Worm (Caenorhabditis elegans) whole organism, young adult: ENCODE data around the gene lgc-7.

Experiments used
- F10E7.11 ChIP-seq: sonication (generic microtip); optimal IDR thresholded peaks from 2 replicates; lab custom pipeline; 2017; ENCODE audit warnings: mild to moderate bottlenecking, missing genetic modification characterization, moderate library complexity, missing compliant biosample characterization
- F23B12.7 ChIP-seq: sonication (generic microtip); optimal IDR thresholded peaks from 2 replicates; lab custom pipeline; 2017; ENCODE audit warnings: missing genetic modification characterization, mild to moderate bottlenecking, missing compliant biosample characterization, antibody characterized with exemption, moderate library complexity; ENCODE audit not compliant: insufficient read depth
- F37B4.10 ChIP-seq: fragments of 200-800 bp; sonication (Bioruptor generic); IDR thresholded peaks from 2 replicates; pipeline ENCODE4 v1.3.6; 2022; ENCODE audit warnings: missing genetic modification characterization, missing compliant biosample characterization
- F49E8.2 ChIP-seq: sonication (generic microtip); optimal IDR thresholded peaks from 3 replicates; lab custom pipeline; 2017; ENCODE audit warnings: missing genetic modification characterization, mild to moderate bottlenecking, missing compliant biosample characterization, antibody characterized with exemption, moderate library complexity; ENCODE audit not compliant: insufficient read depth
- F52B5.7 ChIP-seq: sonication (generic microtip); optimal IDR thresholded peaks from 2 replicates; lab custom pipeline; 2016; ENCODE audit warnings: mild to moderate bottlenecking, missing genetic modification characterization, missing compliant biosample characterization
- F55B11.4 ChIP-seq: sonication (generic microtip); optimal IDR thresholded peaks from 2 replicates; lab custom pipeline; 2016; ENCODE audit warnings: missing compliant biosample characterization, missing genetic modification characterization, borderline replicate concordance; ENCODE audit not compliant: insufficient read depth
- F57C9.4 ChIP-seq: sonication (generic microtip); optimal IDR thresholded peaks from 2 replicates; lab custom pipeline; 2017; ENCODE audit warnings: mild to moderate bottlenecking, missing genetic modification characterization, missing compliant biosample characterization
- K11D2.4 ChIP-seq: fragments of 200-800 bp; sonication (Bioruptor generic); IDR thresholded peaks from 2 replicates; pipeline ENCODE4 v1.3.6; 2022; ENCODE audit warnings: missing genetic modification reagents, missing genetic modification characterization, missing compliant biosample characterization
- K12H6.12 ChIP-seq: fragments of 200-800 bp; sonication (Bioruptor generic); optimal IDR thresholded peaks from 2 replicates; lab custom pipeline; 2018; ENCODE audit warnings: mild to moderate bottlenecking, missing genetic modification characterization, missing compliant biosample characterization
- ama-1 ChIP-seq, 3 experiments: fragments of 150-350 bp in 1 of 3; sonication (generic microtip) in 2 of 3; optimal IDR thresholded peaks; 2 replicates each; lab custom pipeline; 2014 to 2018; ENCODE audit warnings: missing biosample characterization in 2 of 3, missing genetic modification characterization in 2 of 3, missing genetic modification reagents in 2 of 3
- attf-6 ChIP-seq: fragments of 200-800 bp; sonication (Bioruptor generic); IDR thresholded peaks from 2 replicates; pipeline ENCODE4 v1.3.6; 2022; ENCODE audit warnings: missing genetic modification reagents, missing genetic modification characterization, missing compliant biosample characterization
- ceh-91 ChIP-seq: fragments of 200-800 bp; sonication (Bioruptor generic); IDR thresholded peaks from 2 replicates; pipeline ENCODE4 v1.3.6; 2022; ENCODE audit warnings: missing genetic modification reagents, missing genetic modification characterization, missing compliant biosample characterization
- chd-7 ChIP-seq: sonication (generic microtip); optimal IDR thresholded peaks from 2 replicates; lab custom pipeline; 2016; ENCODE audit warnings: mild to moderate bottlenecking, missing genetic modification characterization, moderate library complexity, missing compliant biosample characterization
- dox-1 ChIP-seq: fragments of 200-800 bp; sonication (Bioruptor generic); IDR thresholded peaks from 2 replicates; pipeline ENCODE4 v1.3.6; 2022; ENCODE audit warnings: missing genetic modification reagents, missing genetic modification characterization, missing compliant biosample characterization
- efl-1 ChIP-seq: fragments of 150-350 bp; optimal IDR thresholded peaks from 2 replicates; lab custom pipeline; 2014; ENCODE audit warnings: missing biosample characterization, missing genetic modification reagents, missing genetic modification characterization
- egl-18 ChIP-seq: fragments of 200-800 bp; sonication (Bioruptor generic); IDR thresholded peaks from 2 replicates; pipeline ENCODE4 v1.3.6; 2022; ENCODE audit warnings: missing genetic modification reagents, missing genetic modification characterization, missing compliant biosample characterization
- egl-44 ChIP-seq: fragments of 200-800 bp; sonication (Bioruptor generic); IDR thresholded peaks from 2 replicates; pipeline ENCODE4 v1.3.6; 2022; ENCODE audit warnings: missing genetic modification reagents, missing genetic modification characterization, missing compliant biosample characterization
- egrh-3 ChIP-seq: fragments of 200-800 bp; sonication (Bioruptor generic); IDR thresholded peaks from 2 replicates; pipeline ENCODE4 v1.3.6; 2022; ENCODE audit warnings: missing genetic modification reagents, missing genetic modification characterization, missing compliant biosample characterization
- hlh-12 ChIP-seq: sonication (generic microtip); optimal IDR thresholded peaks from 2 replicates; lab custom pipeline; 2016; ENCODE audit warnings: missing genetic modification characterization, missing compliant biosample characterization
- hrde-1 ChIP-seq: sonication (generic microtip); optimal IDR thresholded peaks from 2 replicates; lab custom pipeline; 2016; ENCODE audit warnings: missing genetic modification characterization, mild to moderate bottlenecking, missing compliant biosample characterization, moderate library complexity, missing genotype, missing genetic modification reagents, borderline replicate concordance
- lag-1 ChIP-seq: fragments of 200-800 bp; sonication (Bioruptor generic); IDR thresholded peaks from 2 replicates; pipeline ENCODE4 v1.3.6; 2022; ENCODE audit warnings: missing genetic modification reagents, missing genetic modification characterization, missing compliant biosample characterization
- let-607 ChIP-seq, 2 experiments: fragments of 200-800 bp in 1 of 2; sonication (Bioruptor generic) in 1 of 2; sonication (generic microtip) in 1 of 2; optimal IDR thresholded peaks; 2 replicates each; lab custom pipeline; 2016 to 2018; ENCODE audit warnings: mild to moderate bottlenecking in 2 of 2, missing compliant biosample characterization in 2 of 2, missing genetic modification characterization in 2 of 2, moderate library complexity in 2 of 2, missing genotype in 1 of 2
- lin-26 ChIP-seq: fragments of 200-800 bp; sonication (Bioruptor generic); IDR thresholded peaks from 2 replicates; pipeline ENCODE4 v1.3.6; 2022; ENCODE audit warnings: missing genetic modification reagents, missing genetic modification characterization, missing compliant biosample characterization
- lin-54 ChIP-seq: fragments of 200-800 bp; sonication (Bioruptor generic); optimal IDR thresholded peaks from 2 replicates; lab custom pipeline; 2018; ENCODE audit warnings: mild to moderate bottlenecking, missing genetic modification characterization, missing compliant biosample characterization
- madf-10 ChIP-seq: sonication (generic microtip); optimal IDR thresholded peaks from 2 replicates; lab custom pipeline; 2016; ENCODE audit warnings: mild to moderate bottlenecking, missing genetic modification characterization, missing compliant biosample characterization
- mxl-1 ChIP-seq: sonication (generic microtip); optimal IDR thresholded peaks from 2 replicates; lab custom pipeline; 2016; ENCODE audit warnings: missing genetic modification characterization, missing compliant biosample characterization
- nhr-120 ChIP-seq: fragments of 200-800 bp; sonication (Bioruptor generic); IDR thresholded peaks from 2 replicates; pipeline ENCODE4 v1.3.6; 2022; ENCODE audit warnings: missing genetic modification characterization, missing compliant biosample characterization
- nhr-90 ChIP-seq: sonication (generic microtip); optimal IDR thresholded peaks from 2 replicates; lab custom pipeline; 2016; ENCODE audit warnings: missing genotype, mild to moderate bottlenecking, missing genetic modification characterization, missing compliant biosample characterization
- snpc-4 ChIP-seq, 5 experiments: fragments of 150-350 bp in 1 of 5; sonication (generic microtip) in 4 of 5; optimal IDR thresholded peaks; 2 replicates each; lab custom pipeline; 2014 to 2018; ENCODE audit warnings: missing genetic modification characterization in 5 of 5, missing biosample characterization in 3 of 5, antibody characterized with exemption in 2 of 5, mild to moderate bottlenecking in 2 of 5, missing compliant biosample characterization in 2 of 5, missing genotype in 2 of 5, moderate library complexity in 2 of 5, missing genetic modification reagents in 1 of 5
- tbx-9 ChIP-seq: sonication (generic microtip); optimal IDR thresholded peaks from 2 replicates; lab custom pipeline; 2016; ENCODE audit warnings: borderline replicate concordance, missing genetic modification characterization, inconsistent platforms, missing compliant biosample characterization
- unc-62 ChIP-seq: fragments of 150-350 bp; optimal IDR thresholded peaks from 2 replicates; lab custom pipeline; 2014; ENCODE audit warnings: missing biosample characterization, missing genetic modification reagents, missing genetic modification characterization
- ztf-18 ChIP-seq: sonication (generic microtip); optimal IDR thresholded peaks from 2 replicates; lab custom pipeline; 2016; ENCODE audit warnings: missing genotype, mild to moderate bottlenecking, missing genetic modification characterization, missing compliant biosample characterization
- ztf-25 ChIP-seq: fragments of 200-800 bp; sonication (Bioruptor generic); IDR thresholded peaks from 2 replicates; pipeline ENCODE4 v1.3.6; 2022; ENCODE audit warnings: missing genetic modification reagents, missing genetic modification characterization, missing compliant biosample characterization
- ztf-26 ChIP-seq: sonication (generic microtip); optimal IDR thresholded peaks from 2 replicates; lab custom pipeline; 2017; ENCODE audit warnings: missing genetic modification characterization, missing compliant biosample characterization

The lgc-7 gene

ce11 chrIV:14709286-14709685, at the start of gene lgc-7:
TSS of gene lgc-7 (plus strand) at chrIV:14709586.
- no peak for TF ChIP-seq egl-44 (GFP tag; lab: Robert Waterston, UW)
- TF ChIP-seq hrde-1 (tag; lab: Kevin White, UChicago): no peak
- no peak for TF ChIP-seq F57C9.4
- TF ChIP-seq dox-1: no peak
- no peak for TF ChIP-seq nhr-90 (tag; lab: Kevin White, UChicago)
- TF ChIP-seq K11D2.4 (GFP tag; lab: Robert Waterston, UW): no peak
- no peak for TF ChIP-seq ztf-25 (GFP tag; lab: Robert Waterston, UW)
- no peak for TF ChIP-seq F52B5.7 (tag; lab: Kevin White, UChicago)
- no peak for TF ChIP-seq ztf-26 (tag; lab: Kevin White, UChicago)
- no peak for TF ChIP-seq F55B11.4 (tag; lab: Kevin White, UChicago)
- TF ChIP-seq nhr-120 (GFP tag; lab: Robert Waterston, UW): no peak
- TF ChIP-seq unc-62: no peak
- TF ChIP-seq egrh-3 (GFP tag; lab: Robert Waterston, UW): no peak
- no peak for TF ChIP-seq egl-18 (GFP tag; lab: Robert Waterston, UW)
- no peak for TF ChIP-seq madf-10 (tag; lab: Kevin White, UChicago)

DNA sequence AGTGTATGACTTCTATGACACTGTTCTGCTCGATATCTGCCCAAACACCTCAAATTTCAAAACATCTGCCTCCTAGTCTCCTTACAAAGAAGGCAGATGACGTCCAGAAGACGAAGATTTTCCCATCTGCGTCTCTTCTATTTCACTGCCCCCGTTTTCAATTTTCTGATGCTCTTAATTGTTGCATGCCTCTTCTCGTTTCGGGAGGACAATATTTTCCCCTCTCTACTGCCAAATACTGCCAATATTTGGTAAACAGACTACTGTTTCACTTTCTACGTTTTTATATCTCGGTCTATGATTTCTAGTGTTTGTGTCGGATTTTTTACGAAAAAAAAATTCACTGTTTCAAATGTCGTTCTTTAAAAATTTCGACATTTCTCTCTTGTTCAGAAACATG, 48.0 kb upstream of the lgc-7 start:
- TF ChIP-seq ztf-18 (tag; lab: Kevin White, UChicago) (no peak), mxl-1 (no peak), let-607 (tag; optimal IDR thresholded peaks at IDR 0.05; lab: Kevin White, UChicago) (no peak), F23B12.7 (tag; lab: Kevin White, UChicago) (no peak), lin-54 (GFP tag; lab: Kevin White, UChicago) (no peak), F49E8.2 (tag; lab: Kevin White, UChicago) (no peak), K12H6.12 (tag; lab: Kevin White, UChicago) (no peak), ama-1 (optimal IDR thresholded peaks at IDR 0.05; lab: Kevin White, UChicago) (no peak), ama-1 (GFP tag; optimal IDR thresholded peaks at IDR 0.05; lab: Kevin White, UChicago) (no peak), chd-7 (tag; lab: Kevin White, UChicago) (no peak), lag-1 (GFP tag; lab: Robert Waterston, UW) (no peak), ztf-26 (tag; lab: Kevin White, UChicago) (no peak), F10E7.11 (no peak), tbx-9 (no peak), hlh-12 (tag; lab: Kevin White, UChicago) (no peak), ceh-91 (GFP tag; lab: Robert Waterston, UW) (no peak)

- TF ChIP-seq efl-1: no peak
These were observed 33.6 kb upstream of the lgc-7 start for ce11 chrIV:14675789-14676188.

ce11 chrIV:14677095-14677633, 32.2 kb upstream of the lgc-7 start, which contains the start of gene Y57G11C.31:
TSS of gene Y57G11C.31 (plus strand) at chrIV:14677370.
- no peak for TF ChIP-seq snpc-4 (GFP tag; optimal IDR thresholded peaks at IDR 0.05; lab: Kevin White, UChicago)
- TF ChIP-seq snpc-4 (tag; optimal IDR thresholded peaks at IDR 0.05; lab: Kevin White, UChicago): peak in 1 of 4 experiments; percentile 46
- TF ChIP-seq hlh-12 (tag; lab: Kevin White, UChicago): no peak
- TF ChIP-seq F37B4.10 (GFP tag; lab: Robert Waterston, UW): no peak
- no peak for TF ChIP-seq attf-6 (GFP tag; lab: Robert Waterston, UW)
- TF ChIP-seq lin-26 (GFP tag; lab: Robert Waterston, UW): no peak
